Fruit fly (Drosophila melanogaster) whole organism, adult: ENCODE results near the gene Lip3.

Source experiments
- CG12768 ChIP-seq: fragments of 200-800 bp; sonication (Bioruptor generic); optimal IDR thresholded peaks from 2 replicates; lab custom pipeline; 2017; ENCODE audit warnings: missing biosample characterization, missing genetic modification characterization, mild to moderate bottlenecking, moderate library complexity, missing genetic modification reagents
- CG1620 ChIP-seq: fragments of 200-800 bp; sonication (Bioruptor generic); optimal IDR thresholded peaks from 2 replicates; lab custom pipeline; 2016; ENCODE audit warnings: missing biosample characterization, missing genetic modification characterization
- CG33017 ChIP-seq: fragments of 200-800 bp; sonication (Bioruptor generic); optimal IDR thresholded peaks from 2 replicates; lab custom pipeline; 2018; ENCODE audit warnings: missing biosample characterization, mild to moderate bottlenecking, missing genetic modification characterization, moderate library complexity
- Hr96 ChIP-seq: fragments of 200-800 bp; sonication (Bioruptor generic); optimal IDR thresholded peaks from 2 replicates; lab custom pipeline; 2016; ENCODE audit warnings: missing biosample characterization, missing genetic modification characterization
- cic ChIP-seq: fragments of 200-800 bp; sonication (Bioruptor generic); optimal IDR thresholded peaks from 2 replicates; lab custom pipeline; 2017; ENCODE audit warnings: missing biosample characterization, mild to moderate bottlenecking, missing genetic modification characterization, moderate library complexity
- ovo ChIP-seq: fragments of 200-800 bp; sonication (Bioruptor generic); optimal IDR thresholded peaks from 2 replicates; lab custom pipeline; 2016; ENCODE audit warnings: missing biosample characterization, missing genetic modification characterization
- toe ChIP-seq: fragments of 200-800 bp; sonication (Bioruptor generic); optimal IDR thresholded peaks from 2 replicates; lab custom pipeline; 2016; ENCODE audit warnings: missing biosample characterization, missing genetic modification characterization

- TF ChIP-seq cic (no peak), CG1620 (no peak), CG33017 (tag; lab: Kevin White, UChicago) (no peak), Hr96 (no peak), toe (GFP tag; lab: Kevin White, UChicago) (no peak), CG12768 (GFP tag; lab: Kevin White, UChicago) (no peak), ovo (GFP tag; lab: Kevin White, UChicago) (no peak)
Observed at dm6 chr3R:13393009-13393408, 21.3 kb upstream of the Lip3 start.
